Fruit fly (Drosophila melanogaster) whole organism: ENCODE measurements around the gene CG34174.

ENCODE experiments used
- Dll ChIP-seq: fragments of >200 bp; optimal IDR thresholded peaks from 2 replicates; lab custom pipeline; 2017
- pan ChIP-seq: fragments of >200 bp; optimal IDR thresholded peaks from 2 replicates; lab custom pipeline; 2017
- psq ChIP-seq: fragments of >200 bp; optimal IDR thresholded peaks from 2 replicates; lab custom pipeline; 2017
- usp ChIP-seq: fragments of >200 bp; optimal IDR thresholded peaks from 2 replicates; lab custom pipeline; 2017; ENCODE audit warnings: missing biosample characterization, missing genetic modification characterization, mixed read lengths

DNA sequence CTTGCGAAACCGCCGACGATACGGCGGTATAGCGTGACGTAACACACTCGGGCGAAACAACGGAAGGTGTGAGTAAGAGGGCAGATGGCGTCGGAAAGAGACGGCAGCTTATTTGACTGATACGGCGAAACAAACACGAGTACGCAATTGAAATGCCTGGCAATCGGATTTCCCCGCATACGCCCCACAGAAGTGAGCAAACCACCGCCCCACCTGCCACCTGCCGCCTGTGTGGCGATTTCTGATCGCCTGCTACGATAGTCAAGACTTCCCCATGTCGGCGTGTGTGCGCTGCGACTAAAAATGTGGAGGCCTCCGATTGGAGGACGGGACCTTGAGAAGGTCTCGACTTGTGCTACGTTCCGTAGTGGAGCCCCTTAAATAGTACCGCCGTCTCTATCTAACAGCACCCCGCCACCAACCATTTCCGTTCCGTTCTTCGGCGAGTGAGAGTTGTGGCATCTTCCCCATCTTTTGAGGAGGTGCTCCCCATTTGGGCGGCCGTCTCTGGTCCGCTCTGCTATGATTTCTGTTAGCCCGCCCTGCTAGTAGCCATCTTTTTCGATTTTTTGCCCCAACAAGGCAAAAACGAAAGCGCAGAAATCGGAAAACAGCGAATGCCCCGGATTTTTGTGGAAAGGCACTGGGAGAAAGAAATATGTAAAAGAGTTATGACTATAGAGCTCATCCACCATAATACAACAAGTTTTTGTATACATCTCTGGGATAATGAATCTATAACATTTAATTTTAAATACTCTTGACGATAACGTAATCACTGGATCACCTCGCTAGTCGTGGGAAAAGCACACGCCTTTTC is 15.2 kb upstream of the CG34174 start:
- TF ChIP-seq usp (GFP tag; lab: Kevin White, UChicago) (no peak), pan (lab: Kevin White, UChicago) (no peak), Dll (no peak), psq (lab: Kevin White, UChicago) (no peak)
